Fruit fly (Drosophila melanogaster): ENCODE results near the gene spz5.

DNA sequence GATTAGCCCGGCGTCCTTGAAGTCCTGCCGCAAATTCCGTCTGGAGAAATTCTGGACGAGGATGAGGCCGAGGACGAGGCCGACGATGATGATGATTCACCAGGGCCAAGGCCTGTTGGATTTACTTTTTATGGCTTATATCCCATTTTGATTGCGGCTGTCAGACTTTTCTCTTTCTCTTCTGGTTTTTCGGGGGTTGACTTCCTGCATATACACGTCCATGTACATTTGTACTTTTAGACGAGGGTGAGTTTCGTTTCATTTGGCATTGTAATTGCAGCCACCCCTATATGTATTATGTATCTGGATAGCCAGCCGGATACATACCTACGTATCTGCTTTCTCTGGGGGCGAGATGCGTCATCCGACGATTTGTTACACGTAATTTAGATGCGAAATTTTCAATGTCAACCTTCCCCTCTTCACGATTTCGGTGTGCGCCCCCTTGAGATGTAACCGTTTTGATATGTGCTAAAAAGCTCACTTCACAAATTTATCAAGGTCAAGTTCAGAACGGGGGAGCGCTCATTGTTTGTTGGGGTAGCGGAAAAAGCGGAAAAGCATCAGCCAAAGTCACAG is 36.5 kb downstream of the spz5 start:
- TF ChIP-seq h (optimal IDR thresholded peaks at IDR 0.05) (no peak), insv (optimal IDR thresholded peaks at IDR 0.05) (no peak), Myc (optimal IDR thresholded peaks at IDR 0.05) (no peak)
